Worm (Caenorhabditis elegans) whole organism, L4/young adult: ENCODE measurements around the gene rei-2.

ENCODE experiments used
- W03F9.2 ChIP-seq: fragments of 150-350 bp; optimal IDR thresholded peaks from 2 replicates; lab custom pipeline; 2014; ENCODE audit warnings: missing biosample characterization, missing genetic modification characterization
- dao-5 ChIP-seq: sonication (generic microtip); optimal IDR thresholded peaks from 2 replicates; lab custom pipeline; 2016; ENCODE audit warnings: missing genotype, missing genetic modification characterization, moderate library complexity, missing compliant biosample characterization
- him-1 ChIP-seq: sonication (generic microtip); optimal IDR thresholded peaks from 2 replicates; lab custom pipeline; 2016; ENCODE audit warnings: missing genotype, missing genetic modification reagents, missing genetic modification characterization, missing compliant biosample characterization

DNA sequence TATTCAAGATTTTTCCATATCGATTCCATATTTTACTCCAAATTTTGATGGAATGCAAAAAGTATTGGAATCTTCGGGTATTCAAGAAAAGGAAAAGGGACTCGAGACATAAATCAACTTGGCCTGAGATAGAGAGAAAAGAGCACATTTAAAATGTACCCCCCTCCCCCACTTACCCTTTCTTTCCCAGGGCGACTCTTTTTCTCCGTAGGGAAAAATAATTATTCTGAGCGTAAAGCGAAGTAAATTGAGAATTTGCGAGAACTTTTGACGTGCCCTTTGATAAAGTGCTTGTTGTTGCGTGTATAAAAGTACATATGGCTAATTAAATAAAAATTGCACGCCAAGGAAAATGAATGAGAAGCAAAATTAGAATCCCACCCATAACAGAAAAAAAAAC is 27.2 kb downstream of the rei-2 start:
- TF ChIP-seq him-1 (tag; lab: Kevin White, UChicago) = no peak
- TF ChIP-seq W03F9.2 (tag; lab: Kevin White, UChicago) = no peak
- TF ChIP-seq dao-5 = no peak
